Worm (Caenorhabditis elegans) whole organism, young adult: ENCODE measurements around the gene asp-3.

Source experiments
- B0035.1 ChIP-seq: sonication (generic microtip); optimal IDR thresholded peaks from 2 replicates; lab custom pipeline; 2016; ENCODE audit warnings: missing genetic modification characterization, mild to moderate bottlenecking, missing compliant biosample characterization, missing genotype, missing genetic modification reagents
- D2030.7 ChIP-seq: fragments of 200-800 bp; sonication (Bioruptor generic); IDR thresholded peaks from 2 replicates; pipeline ENCODE4 v1.3.6; 2022; ENCODE audit warnings: missing genetic modification reagents, missing genetic modification characterization, missing compliant biosample characterization
- F23B12.7 ChIP-seq: sonication (generic microtip); optimal IDR thresholded peaks from 2 replicates; lab custom pipeline; 2017; ENCODE audit warnings: missing genetic modification characterization, mild to moderate bottlenecking, missing compliant biosample characterization, antibody characterized with exemption, moderate library complexity; ENCODE audit not compliant: insufficient read depth
- F33H1.4 ChIP-seq: fragments of 200-800 bp; sonication (Bioruptor generic); IDR thresholded peaks from 2 replicates; pipeline ENCODE4 v1.3.6; 2022; ENCODE audit warnings: missing genetic modification reagents, missing genetic modification characterization, missing compliant biosample characterization
- F37B4.10 ChIP-seq: fragments of 200-800 bp; sonication (Bioruptor generic); IDR thresholded peaks from 2 replicates; pipeline ENCODE4 v1.3.6; 2022; ENCODE audit warnings: missing genetic modification characterization, missing compliant biosample characterization
- F39B2.1 ChIP-seq: fragments of 200-800 bp; sonication (Bioruptor generic); IDR thresholded peaks from 2 replicates; pipeline ENCODE4 v1.3.6; 2022; ENCODE audit warnings: missing genetic modification reagents, missing genetic modification characterization, missing compliant biosample characterization
- F57A8.1 ChIP-seq: fragments of 200-800 bp; sonication (Bioruptor generic); optimal IDR thresholded peaks from 2 replicates; lab custom pipeline; 2018; ENCODE audit warnings: mild to moderate bottlenecking, missing genetic modification characterization, moderate library complexity, missing compliant biosample characterization
- T07F8.4 ChIP-seq: sonication (generic microtip); optimal IDR thresholded peaks from 2 replicates; lab custom pipeline; 2016; ENCODE audit warnings: mild to moderate bottlenecking, missing genetic modification characterization, moderate library complexity, missing compliant biosample characterization
- Y95B8A.8 ChIP-seq: fragments of 200-800 bp; sonication (Bioruptor generic); IDR thresholded peaks from 2 replicates; pipeline ENCODE4 v1.3.6; 2022; ENCODE audit warnings: missing genetic modification reagents, missing genetic modification characterization, missing compliant biosample characterization
- ZK185.1 ChIP-seq: sonication (generic microtip); optimal IDR thresholded peaks from 2 replicates; lab custom pipeline; 2016; ENCODE audit warnings: mild to moderate bottlenecking, missing genetic modification characterization, missing compliant biosample characterization; ENCODE audit not compliant: poor library complexity, severe bottlenecking
- ama-1 ChIP-seq, 3 experiments: fragments of 150-350 bp in 1 of 3; sonication (generic microtip) in 2 of 3; optimal IDR thresholded peaks; 2 replicates each; lab custom pipeline; 2014 to 2018; ENCODE audit warnings: missing biosample characterization in 2 of 3, missing genetic modification characterization in 2 of 3, missing genetic modification reagents in 2 of 3
- attf-3 ChIP-seq: fragments of 200-800 bp; sonication (Bioruptor generic); conservative IDR thresholded peaks from 2 replicates; pipeline ENCODE4 v1.3.6; 2022; ENCODE audit warnings: missing genetic modification reagents, missing genetic modification characterization, missing compliant biosample characterization
- bed-2 ChIP-seq: fragments of 200-800 bp; sonication (Bioruptor generic); IDR thresholded peaks from 2 replicates; pipeline ENCODE4 v1.3.6; 2022; ENCODE audit warnings: missing genetic modification reagents, missing genetic modification characterization, missing compliant biosample characterization
- cebp-2 ChIP-seq: fragments of 200-800 bp; sonication (Bioruptor generic); IDR thresholded peaks from 2 replicates; pipeline ENCODE4 v1.3.6; 2022; ENCODE audit warnings: missing genetic modification characterization, missing compliant biosample characterization
- ceh-27 ChIP-seq: fragments of 200-800 bp; sonication (Bioruptor generic); optimal IDR thresholded peaks from 2 replicates; lab custom pipeline; 2018; ENCODE audit warnings: mild to moderate bottlenecking, missing genetic modification characterization, moderate library complexity, missing compliant biosample characterization
- efl-1 ChIP-seq: fragments of 150-350 bp; optimal IDR thresholded peaks from 2 replicates; lab custom pipeline; 2014; ENCODE audit warnings: missing biosample characterization, missing genetic modification reagents, missing genetic modification characterization
- egl-44 ChIP-seq: fragments of 200-800 bp; sonication (Bioruptor generic); IDR thresholded peaks from 2 replicates; pipeline ENCODE4 v1.3.6; 2022; ENCODE audit warnings: missing genetic modification reagents, missing genetic modification characterization, missing compliant biosample characterization
- egrh-3 ChIP-seq: fragments of 200-800 bp; sonication (Bioruptor generic); IDR thresholded peaks from 2 replicates; pipeline ENCODE4 v1.3.6; 2022; ENCODE audit warnings: missing genetic modification reagents, missing genetic modification characterization, missing compliant biosample characterization
- ets-4 ChIP-seq: fragments of 200-800 bp; sonication (Bioruptor generic); optimal IDR thresholded peaks from 2 replicates; lab custom pipeline; 2018; ENCODE audit warnings: mild to moderate bottlenecking, missing genetic modification characterization, missing compliant biosample characterization
- hrde-1 ChIP-seq: sonication (generic microtip); optimal IDR thresholded peaks from 2 replicates; lab custom pipeline; 2016; ENCODE audit warnings: missing genetic modification characterization, mild to moderate bottlenecking, missing compliant biosample characterization, moderate library complexity, missing genotype, missing genetic modification reagents, borderline replicate concordance
- hsf-1 ChIP-seq: fragments of 200-800 bp; sonication (Bioruptor generic); IDR thresholded peaks from 2 replicates; pipeline ENCODE4 v1.3.6; 2022; ENCODE audit warnings: missing genetic modification reagents, missing genetic modification characterization, missing compliant biosample characterization
- lag-1 ChIP-seq: fragments of 200-800 bp; sonication (Bioruptor generic); IDR thresholded peaks from 2 replicates; pipeline ENCODE4 v1.3.6; 2022; ENCODE audit warnings: missing genetic modification reagents, missing genetic modification characterization, missing compliant biosample characterization
- lin-40 ChIP-seq: sonication (generic microtip); optimal IDR thresholded peaks from 2 replicates; lab custom pipeline; 2016; ENCODE audit warnings: missing genetic modification characterization, mild to moderate bottlenecking, missing compliant biosample characterization, missing genotype, missing genetic modification reagents
- lsl-1 ChIP-seq: fragments of 200-800 bp; sonication (Bioruptor generic); optimal IDR thresholded peaks from 2 replicates; lab custom pipeline; 2018; ENCODE audit warnings: mild to moderate bottlenecking, missing genetic modification characterization, moderate library complexity, missing compliant biosample characterization
- lsy-27 ChIP-seq: sonication (generic microtip); optimal IDR thresholded peaks from 2 replicates; lab custom pipeline; 2017; ENCODE audit warnings: missing genetic modification characterization, mild to moderate bottlenecking, missing compliant biosample characterization, antibody characterized with exemption, missing genotype, borderline replicate concordance; ENCODE audit not compliant: insufficient read depth
- madf-8 ChIP-seq: fragments of 200-800 bp; sonication (Bioruptor generic); conservative IDR thresholded peaks from 2 replicates; pipeline ENCODE4 v1.3.6; 2022; ENCODE audit warnings: missing genetic modification reagents, missing genetic modification characterization, missing compliant biosample characterization
- mcd-1 ChIP-seq: fragments of 200-800 bp; sonication (Bioruptor generic); IDR thresholded peaks from 2 replicates; pipeline ENCODE4 v1.3.6; 2022; ENCODE audit warnings: missing genetic modification reagents, missing genetic modification characterization, missing compliant biosample characterization
- pbrm-1 ChIP-seq: fragments of 200-800 bp; sonication (Bioruptor generic); IDR thresholded peaks from 2 replicates; pipeline ENCODE4 v1.3.6; 2022; ENCODE audit warnings: missing genetic modification reagents, missing genetic modification characterization, missing compliant biosample characterization
- sdz-38 ChIP-seq: sonication (generic microtip); optimal IDR thresholded peaks from 2 replicates; lab custom pipeline; 2016; ENCODE audit warnings: missing genotype, missing genetic modification characterization, missing compliant biosample characterization
- somi-1 ChIP-seq: fragments of 200-800 bp; sonication (Bioruptor generic); optimal IDR thresholded peaks from 2 replicates; lab custom pipeline; 2018; ENCODE audit warnings: mild to moderate bottlenecking, missing genetic modification characterization, missing compliant biosample characterization
- tbx-9 ChIP-seq: sonication (generic microtip); optimal IDR thresholded peaks from 2 replicates; lab custom pipeline; 2016; ENCODE audit warnings: borderline replicate concordance, missing genetic modification characterization, inconsistent platforms, missing compliant biosample characterization
- tlf-1 ChIP-seq: fragments of 200-800 bp; sonication (Bioruptor generic); optimal IDR thresholded peaks from 2 replicates; lab custom pipeline; 2018; ENCODE audit warnings: mild to moderate bottlenecking, missing genetic modification characterization, missing compliant biosample characterization
- unc-62 ChIP-seq: fragments of 150-350 bp; optimal IDR thresholded peaks from 2 replicates; lab custom pipeline; 2014; ENCODE audit warnings: missing biosample characterization, missing genetic modification reagents, missing genetic modification characterization
- zfh-2 ChIP-seq: fragments of 200-800 bp; sonication (Bioruptor generic); conservative IDR thresholded peaks from 2 replicates; pipeline ENCODE4 v1.3.6; 2022; ENCODE audit warnings: missing genetic modification reagents, missing genetic modification characterization, missing compliant biosample characterization
- ztf-25 ChIP-seq: fragments of 200-800 bp; sonication (Bioruptor generic); IDR thresholded peaks from 2 replicates; pipeline ENCODE4 v1.3.6; 2022; ENCODE audit warnings: missing genetic modification reagents, missing genetic modification characterization, missing compliant biosample characterization

Gene asp-3

ce11 chrX:6744978-6745377 lies 45.9 kb upstream of the asp-3 start:
- TF ChIP-seq mcd-1 = 0 out of 2 replicates have a peak, but pooled peaks have one; percentile 17
- no peak for TF ChIP-seq F37B4.10 (GFP tag; lab: Robert Waterston, UW)
- 0 out of 2 replicates have a peak, but pooled peaks have one; percentile 27 for TF ChIP-seq cebp-2
- no peak for TF ChIP-seq F39B2.1 (GFP tag; lab: Robert Waterston, UW)
- TF ChIP-seq Y95B8A.8 (GFP tag; lab: Robert Waterston, UW) = no peak
- no peak for TF ChIP-seq bed-2 (GFP tag; lab: Robert Waterston, UW)
- TF ChIP-seq F23B12.7 (tag; lab: Kevin White, UChicago) = no peak
- no peak for TF ChIP-seq efl-1 (GFP tag; lab: Kevin White, UChicago)
- TF ChIP-seq unc-62 (GFP tag; lab: Kevin White, UChicago) = no peak
- no peak for TF ChIP-seq ztf-25 (GFP tag; lab: Robert Waterston, UW)
- no peak for TF ChIP-seq lag-1 (GFP tag; lab: Robert Waterston, UW)
- no peak for TF ChIP-seq F33H1.4 (GFP tag; lab: Robert Waterston, UW)
- no peak for TF ChIP-seq lsl-1 (GFP tag; lab: Kevin White, UChicago)
- TF ChIP-seq F57A8.1 (GFP tag; lab: Kevin White, UChicago) = no peak
- TF ChIP-seq ZK185.1 (tag; lab: Kevin White, UChicago) = no peak
- no peak for TF ChIP-seq ceh-27 (GFP tag; lab: Kevin White, UChicago)
- TF ChIP-seq hsf-1 (GFP tag; lab: Robert Waterston, UW) = no peak
- no peak for TF ChIP-seq lin-40 (tag; lab: Kevin White, UChicago)
- no peak for TF ChIP-seq madf-8 (GFP tag; lab: Robert Waterston, UW)
- no peak for TF ChIP-seq lsy-27
- no peak for TF ChIP-seq ama-1 (optimal IDR thresholded peaks at IDR 0.05; lab: Kevin White, UChicago)
- no peak for TF ChIP-seq ama-1 (GFP tag; optimal IDR thresholded peaks at IDR 0.05; lab: Kevin White, UChicago)
- 0 out of 2 replicates have a peak, but pooled peaks have one; percentile 23 for TF ChIP-seq pbrm-1 (GFP tag; lab: Robert Waterston, UW)
- TF ChIP-seq egrh-3 (GFP tag; lab: Robert Waterston, UW) = no peak
- TF ChIP-seq zfh-2 (GFP tag; lab: Robert Waterston, UW) = 0 out of 2 replicates have a peak, but pooled peaks have one; percentile 26
- no peak for TF ChIP-seq attf-3 (GFP tag; lab: Robert Waterston, UW)
- no peak for TF ChIP-seq tbx-9 (tag; lab: Kevin White, UChicago)
- no peak for TF ChIP-seq T07F8.4 (tag; lab: Kevin White, UChicago)
- no peak for TF ChIP-seq hrde-1 (tag; lab: Kevin White, UChicago)
- TF ChIP-seq B0035.1 (tag; lab: Kevin White, UChicago) = no peak
- TF ChIP-seq egl-44 (GFP tag; lab: Robert Waterston, UW) = no peak
- TF ChIP-seq D2030.7 (GFP tag; lab: Robert Waterston, UW) = no peak
- no peak for TF ChIP-seq tlf-1 (GFP tag; lab: Kevin White, UChicago)

ce11 chrX:6745515-6745914 lies 45.3 kb upstream of the asp-3 start:
- TF ChIP-seq somi-1 (GFP tag; lab: Kevin White, UChicago) (peak; percentile 14), sdz-38 (tag; lab: Kevin White, UChicago) (no peak)
- TF ChIP-seq, all 124 proteins: peak for 1

DNA sequence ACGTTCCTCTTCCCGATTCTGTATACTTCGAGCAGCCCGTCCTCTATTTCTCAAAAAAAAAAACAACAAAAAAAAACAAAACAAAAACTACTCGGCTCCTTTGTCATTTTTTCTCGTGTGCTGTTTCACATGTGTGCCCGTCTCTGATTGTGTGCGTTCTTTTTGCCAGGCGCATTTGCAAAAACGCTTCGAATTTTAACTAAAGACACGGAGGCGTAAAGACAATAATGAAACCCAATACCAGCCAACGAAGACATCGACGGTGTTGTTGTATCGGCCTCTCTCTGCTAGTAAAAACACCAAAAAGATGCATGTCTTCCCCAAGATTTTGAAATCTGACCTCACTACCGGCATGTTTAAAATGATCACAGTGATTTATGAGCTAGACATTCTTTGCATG lies 44.0 kb upstream of the asp-3 start:
- peak; percentile 55 for TF ChIP-seq ama-1 (optimal IDR thresholded peaks at IDR 0.05; lab: Kevin White, UChicago)
- TF ChIP-seq ama-1 (GFP tag; optimal IDR thresholded peaks at IDR 0.05; lab: Kevin White, UChicago) = no peak
- TF ChIP-seq ets-4 = no peak
